Fruit fly (Drosophila melanogaster): ENCODE measurements around the gene CG42233.
A peak's percentile ranks its signal among the peaks of the same experiment; 100 is the strongest.

The CG42233 gene

dm6 chr3R:31776583-31777362 is 28.3 kb downstream of the CG42233 start, which contains the start of the genes CG2126 and faf (continued):
- TF ChIP-seq hth (optimal IDR thresholded peaks at IDR 0.05) = no peak
- TF ChIP-seq CG14860 (GFP tag; IDR thresholded peaks at IDR 0.05; ENCODE audit: partially characterized antibody) = peak; percentile 33; the same call in 2 of the 3 replicates
- TF ChIP-seq Nf-YC (tag; optimal IDR thresholded peaks at IDR 0.05) = peak; percentile 76
- peak; percentile 75 for TF ChIP-seq Fer1 (GFP tag; optimal IDR thresholded peaks at IDR 0.05)
- peak; percentile 51 for TF ChIP-seq CG11696 (GFP tag; IDR thresholded peaks at IDR 0.05)
- peak; percentile 47 for TF ChIP-seq mirr (GFP tag; optimal IDR thresholded peaks at IDR 0.05)
- TF ChIP-seq CG17802 (tag; optimal IDR thresholded peaks at IDR 0.05) = peak; percentile 35
- TF ChIP-seq prd (optimal IDR thresholded peaks at IDR 0.05) = no peak
- peak; percentile 84 for TF ChIP-seq prd (GFP tag; IDR thresholded peaks at IDR 0.05)
- no peak for TF ChIP-seq CG13894 (tag; optimal IDR thresholded peaks at IDR 0.05)
- peak; percentile 65; the same call in 1 of the 3 replicates for TF ChIP-seq ken (GFP tag; IDR thresholded peaks at IDR 0.05)
- TF ChIP-seq CG11695 (GFP tag; IDR thresholded peaks at IDR 0.05) = peak; percentile 76; the same call in 2 of the 3 replicates
- TF ChIP-seq CG12942 (GFP tag; optimal IDR thresholded peaks at IDR 0.05) = peak; percentile 83
- no peak for TF ChIP-seq CG4282 (GFP tag; optimal IDR thresholded peaks at IDR 0.05)
- no peak; the same call in 1 of the 2 replicates for TF ChIP-seq nerfin-2 (GFP tag; IDR thresholded peaks at IDR 0.05; ENCODE audit: partially characterized antibody)
- peak in 1 of 2 experiments; percentile 42 for TF ChIP-seq insv (GFP tag; optimal IDR thresholded peaks at IDR 0.05)
- TF ChIP-seq CG31224 (GFP tag; IDR thresholded peaks at IDR 0.05) = peak; percentile 51; the same call in 1 of the 2 replicates
- TF ChIP-seq CG17829 (tag; optimal IDR thresholded peaks at IDR 0.05) = peak; percentile 89
- TF ChIP-seq toy (GFP tag; IDR thresholded peaks at IDR 0.05) = no peak
- peak; percentile 32 for TF ChIP-seq pnt (GFP tag; optimal IDR thresholded peaks at IDR 0.05)
- peak; percentile 26; the same call in 1 of the 2 replicates for TF ChIP-seq bbx (GFP tag; IDR thresholded peaks at IDR 0.05; ENCODE audit: partially characterized antibody)
- TF ChIP-seq HmgD (GFP tag; optimal IDR thresholded peaks at IDR 0.05) = no peak
- TF ChIP-seq Scr (GFP tag; IDR thresholded peaks at IDR 0.05; ENCODE audit: partially characterized antibody) = peak; percentile 59
- TF ChIP-seq Sox102F (GFP tag; optimal IDR thresholded peaks at IDR 0.05) = peak; percentile 82
- TF ChIP-seq croc (GFP tag; conservative IDR thresholded peaks at IDR 0.05) = 0 out of 3 replicates have a peak, but pooled peaks have one; percentile 35
- TF ChIP-seq CG8478 (optimal IDR thresholded peaks at IDR 0.05) = no peak
- peak; percentile 88 for TF ChIP-seq CG2678 (tag; optimal IDR thresholded peaks at IDR 0.05)
- peak; percentile 78 for TF ChIP-seq CG17359 (tag; optimal IDR thresholded peaks at IDR 0.05)
- no peak for TF ChIP-seq Opbp (GFP tag; IDR thresholded peaks at IDR 0.05; ENCODE audit: partially characterized antibody)
- peak; percentile 61 for TF ChIP-seq ssp (GFP tag; IDR thresholded peaks at IDR 0.05)
- peak; percentile 46; the same call in 1 of the 2 replicates for TF ChIP-seq CG8765 (GFP tag; IDR thresholded peaks at IDR 0.05)
- peak; percentile 70 for TF ChIP-seq CG12299 (tag; optimal IDR thresholded peaks at IDR 0.05)
- TF ChIP-seq stwl (tag; optimal IDR thresholded peaks at IDR 0.05) = peak; percentile 40
- peak; percentile 29 for TF ChIP-seq MBD-R2 (GFP tag; IDR thresholded peaks at IDR 0.05)
- peak; percentile 73 for TF ChIP-seq ranshi (GFP tag; IDR thresholded peaks at IDR 0.05)
- peak; percentile 58 for TF ChIP-seq oc (tag; optimal IDR thresholded peaks at IDR 0.05)
- peak; percentile 26 for TF ChIP-seq emc (GFP tag; optimal IDR thresholded peaks at IDR 0.05)
- TF ChIP-seq bsh (GFP tag; optimal IDR thresholded peaks at IDR 0.05) = peak; percentile 15 to 79
- TF ChIP-seq fd96Cb (tag; optimal IDR thresholded peaks at IDR 0.05) = peak; percentile 67
- TF ChIP-seq Vsx1 (GFP tag; optimal IDR thresholded peaks at IDR 0.05) = no peak
- TF ChIP-seq twi (tag; optimal IDR thresholded peaks at IDR 0.05) = peak; percentile 58
- TF ChIP-seq hkb (optimal IDR thresholded peaks at IDR 0.05) = no peak
- peak; percentile 79 for TF ChIP-seq hkb (GFP tag; IDR thresholded peaks at IDR 0.05)
- peak; percentile 55 for TF ChIP-seq Max (GFP tag; optimal IDR thresholded peaks at IDR 0.05)
- no peak for TF ChIP-seq jing (GFP tag; optimal IDR thresholded peaks at IDR 0.05)
- TF ChIP-seq wor (GFP tag; IDR thresholded peaks at IDR 0.05) = peak; percentile 41; the same call in 1 of the 2 replicates
- TF ChIP-seq sim (GFP tag; IDR thresholded peaks at IDR 0.05) = 0 out of 2 replicates have a peak, but pooled peaks have one; percentile 7
- no peak for TF ChIP-seq CG14965 (GFP tag; optimal IDR thresholded peaks at IDR 0.05; ENCODE audit: borderline replicate concordance)
- peak; percentile 82 for TF ChIP-seq CG6689 (GFP tag; IDR thresholded peaks at IDR 0.05)

All from whole organism, embryonic.